Worm (Caenorhabditis elegans) whole organism, L2 larva: ENCODE results near the gene W04G3.7.

Experiments used
- C34F6.9 ChIP-seq: fragments of 150-350 bp; optimal IDR thresholded peaks from 2 replicates; lab custom pipeline; 2014; ENCODE audit warnings: missing biosample characterization, missing genetic modification characterization
- F13H6.1 ChIP-seq: sonication (generic microtip); optimal IDR thresholded peaks from 2 replicates; lab custom pipeline; 2016; ENCODE audit warnings: missing genetic modification characterization, missing compliant biosample characterization
- R02D3.7 ChIP-seq: fragments of 150-350 bp; optimal IDR thresholded peaks from 2 replicates; lab custom pipeline; 2014; ENCODE audit warnings: missing biosample characterization, missing genetic modification characterization
- Y55F3AM.14 ChIP-seq: fragments of 200-800 bp; sonication (Bioruptor generic); optimal IDR thresholded peaks from 2 replicates; lab custom pipeline; 2018; ENCODE audit warnings: mild to moderate bottlenecking, missing genetic modification characterization, missing compliant biosample characterization
- alr-1 ChIP-seq: fragments of 150-350 bp; optimal IDR thresholded peaks from 2 replicates; lab custom pipeline; 2014; ENCODE audit warnings: missing biosample characterization, missing genetic modification characterization
- ama-1 ChIP-seq: fragments of 150-350 bp; optimal IDR thresholded peaks from 2 replicates; lab custom pipeline; 2018; ENCODE audit warnings: inconsistent platforms
- crh-2 ChIP-seq: sonication (generic microtip); optimal IDR thresholded peaks from 2 replicates; lab custom pipeline; 2017; ENCODE audit warnings: missing biosample characterization, missing genetic modification characterization
- egl-27 ChIP-seq: sonication (generic microtip); optimal IDR thresholded peaks from 3 replicates; lab custom pipeline; 2017; ENCODE audit warnings: missing biosample characterization, missing genetic modification reagents, missing genetic modification characterization
- elt-1 ChIP-seq: fragments of 150-350 bp; optimal IDR thresholded peaks from 2 replicates; lab custom pipeline; 2014; ENCODE audit warnings: missing biosample characterization, missing genetic modification characterization
- elt-3 ChIP-seq: sonication (generic microtip); optimal IDR thresholded peaks from 2 replicates; lab custom pipeline; 2017; ENCODE audit warnings: missing biosample characterization, missing genetic modification characterization
- fos-1 ChIP-seq: fragments of 150-350 bp; optimal IDR thresholded peaks from 2 replicates; lab custom pipeline; 2014; ENCODE audit warnings: missing biosample characterization, missing genetic modification characterization
- gmeb-1 ChIP-seq: fragments of 150-350 bp; optimal IDR thresholded peaks from 2 replicates; lab custom pipeline; 2014; ENCODE audit warnings: missing biosample characterization, missing genetic modification characterization
- lin-11 ChIP-seq: fragments of 150-350 bp; sonication (generic microtip); optimal IDR thresholded peaks from 2 replicates; lab custom pipeline; 2014; ENCODE audit warnings: missing biosample characterization, missing genetic modification characterization, inconsistent platforms, mixed read lengths
- lin-13 ChIP-seq: fragments of 150-350 bp; optimal IDR thresholded peaks from 2 replicates; lab custom pipeline; 2014; ENCODE audit warnings: missing biosample characterization, missing genetic modification reagents, missing genetic modification characterization
- lin-39 ChIP-seq: fragments of 150-350 bp; optimal IDR thresholded peaks from 2 replicates; lab custom pipeline; 2014; ENCODE audit warnings: missing biosample characterization, missing genetic modification reagents, missing genetic modification characterization
- lsy-2 ChIP-seq, 2 experiments: fragments of 150-350 bp in 1 of 2; sonication (generic microtip) in 1 of 2; optimal IDR thresholded peaks; 2 replicates each; lab custom pipeline; 2014 to 2017; ENCODE audit warnings: missing biosample characterization in 2 of 2, missing genetic modification characterization in 2 of 2
- mab-5 ChIP-seq: fragments of 150-350 bp; optimal IDR thresholded peaks from 2 replicates; lab custom pipeline; 2014; ENCODE audit warnings: missing biosample characterization, missing genetic modification characterization
- nhr-10 ChIP-seq: sonication (generic microtip); optimal IDR thresholded peaks from 2 replicates; lab custom pipeline; 2017; ENCODE audit warnings: missing biosample characterization, missing genetic modification characterization
- nhr-11 ChIP-seq: fragments of 150-350 bp; optimal IDR thresholded peaks from 2 replicates; lab custom pipeline; 2014; ENCODE audit warnings: missing biosample characterization, missing genetic modification characterization
- nhr-129 ChIP-seq: fragments of 150-350 bp; optimal IDR thresholded peaks from 2 replicates; lab custom pipeline; 2014; ENCODE audit warnings: missing biosample characterization, missing genetic modification characterization
- nhr-21 ChIP-seq: fragments of 150-350 bp; optimal IDR thresholded peaks from 2 replicates; lab custom pipeline; 2014; ENCODE audit warnings: missing biosample characterization, missing genetic modification characterization
- nhr-23 ChIP-seq: fragments of 150-350 bp; optimal IDR thresholded peaks from 2 replicates; lab custom pipeline; 2014; ENCODE audit warnings: missing biosample characterization, missing genetic modification reagents, missing genetic modification characterization
- nhr-237 ChIP-seq: fragments of 150-350 bp; optimal IDR thresholded peaks from 2 replicates; lab custom pipeline; 2014; ENCODE audit warnings: missing biosample characterization, missing genetic modification characterization
- nhr-6 ChIP-seq: fragments of 150-350 bp; optimal IDR thresholded peaks from 2 replicates; lab custom pipeline; 2014; ENCODE audit warnings: missing biosample characterization, missing genetic modification characterization
- nhr-77 ChIP-seq: fragments of 150-350 bp; optimal IDR thresholded peaks from 2 replicates; lab custom pipeline; 2014; ENCODE audit warnings: missing biosample characterization, missing genetic modification characterization
- peb-1 ChIP-seq: fragments of 150-350 bp; optimal IDR thresholded peaks from 2 replicates; lab custom pipeline; 2014; ENCODE audit warnings: missing biosample characterization, missing genetic modification characterization
- sem-4 ChIP-seq: fragments of 150-350 bp; optimal IDR thresholded peaks from 2 replicates; lab custom pipeline; 2014; ENCODE audit warnings: missing biosample characterization, missing genetic modification reagents, missing genetic modification characterization
- skn-1 ChIP-seq: sonication (generic microtip); optimal IDR thresholded peaks from 2 replicates; lab custom pipeline; 2017; ENCODE audit warnings: missing biosample characterization, missing genetic modification characterization
- sma-3 ChIP-seq: sonication (generic microtip); optimal IDR thresholded peaks from 2 replicates; lab custom pipeline; 2016; ENCODE audit warnings: missing genetic modification reagents, missing genetic modification characterization, missing compliant biosample characterization
- sma-9 ChIP-seq, 2 experiments: fragments of 150-350 bp in 1 of 2; sonication (generic microtip) in 1 of 2; optimal IDR thresholded peaks; 2 replicates each; lab custom pipeline; 2014 to 2016; ENCODE audit warnings: missing genetic modification characterization in 2 of 2, mild to moderate bottlenecking in 1 of 2, missing biosample characterization in 1 of 2, missing compliant biosample characterization in 1 of 2, missing genetic modification reagents in 1 of 2, moderate library complexity in 1 of 2
- unc-39 ChIP-seq: fragments of 150-350 bp; optimal IDR thresholded peaks from 2 replicates; lab custom pipeline; 2014; ENCODE audit warnings: missing biosample characterization, missing genetic modification characterization
- unc-55 ChIP-seq: fragments of 150-350 bp; sonication (generic microtip); optimal IDR thresholded peaks from 3 replicates; lab custom pipeline; 2014; ENCODE audit warnings: missing biosample characterization, missing genetic modification reagents, missing genetic modification characterization
- unc-62 ChIP-seq: fragments of 150-350 bp; optimal IDR thresholded peaks from 2 replicates; lab custom pipeline; 2014; ENCODE audit warnings: missing biosample characterization, missing genetic modification reagents, missing genetic modification characterization
- ztf-1 ChIP-seq: fragments of 200-800 bp; sonication (Bioruptor generic); conservative IDR thresholded peaks from 2 replicates; pipeline ENCODE4 v1.3.6; 2022; ENCODE audit warnings: missing genetic modification characterization, missing compliant biosample characterization
- ztf-4 ChIP-seq: fragments of 150-350 bp; optimal IDR thresholded peaks from 2 replicates; lab custom pipeline; 2014; ENCODE audit warnings: missing biosample characterization, missing genetic modification characterization

The W04G3.7 gene

ce11 chrX:11035563-11035962, 49.5 kb downstream of the W04G3.7 start:
- no peak for TF ChIP-seq ztf-1 (GFP tag; lab: Robert Waterston, UW)
- no peak for TF ChIP-seq nhr-11 (tag; lab: Kevin White, UChicago)
- TF ChIP-seq unc-62 (GFP tag; lab: Kevin White, UChicago) = no peak
- no peak for TF ChIP-seq nhr-23 (tag; lab: Kevin White, UChicago)
- TF ChIP-seq lin-39 (tag; lab: Kevin White, UChicago) = no peak
- no peak for TF ChIP-seq nhr-237 (tag; lab: Kevin White, UChicago)
- TF ChIP-seq unc-39 (tag; lab: Kevin White, UChicago) = no peak
- no peak for TF ChIP-seq gmeb-1 (tag; lab: Kevin White, UChicago)
- TF ChIP-seq sma-9 (GFP tag; optimal IDR thresholded peaks at IDR 0.05; lab: Kevin White, UChicago) = peak; percentile 50
- no peak for TF ChIP-seq sma-9 (tag; optimal IDR thresholded peaks at IDR 0.05; lab: Kevin White, UChicago)
- TF ChIP-seq lsy-2 (tag; optimal IDR thresholded peaks at IDR 0.05; lab: Kevin White, UChicago) = peak in 1 of 2 experiments; percentile 9
- TF ChIP-seq ztf-4 (tag; lab: Kevin White, UChicago) = no peak
- peak; percentile 25 for TF ChIP-seq C34F6.9 (tag; lab: Kevin White, UChicago)
- peak; percentile 5 for TF ChIP-seq nhr-6 (tag; lab: Kevin White, UChicago)
- no peak for TF ChIP-seq nhr-10 (tag; lab: Kevin White, UChicago)
- no peak for TF ChIP-seq sma-3 (GFP tag; lab: Kevin White, UChicago)
- TF ChIP-seq R02D3.7 (tag; lab: Kevin White, UChicago) = no peak
- peak; percentile 28 for TF ChIP-seq mab-5 (tag; lab: Kevin White, UChicago)
- TF ChIP-seq sem-4 (tag; lab: Kevin White, UChicago) = no peak
- no peak for TF ChIP-seq elt-1 (tag; lab: Kevin White, UChicago)
- no peak for TF ChIP-seq ama-1 (lab: Kevin White, UChicago)
- TF ChIP-seq F13H6.1 (tag; lab: Kevin White, UChicago) = peak; percentile 74
- TF ChIP-seq nhr-129 (tag; lab: Kevin White, UChicago) = peak; percentile 16

- TF ChIP-seq nhr-129 (tag; lab: Kevin White, UChicago) (peak; percentile 63), C34F6.9 (tag; lab: Kevin White, UChicago) (peak; percentile 63), alr-1 (tag; lab: Kevin White, UChicago) (no peak), lsy-2 (tag; optimal IDR thresholded peaks at IDR 0.05; lab: Kevin White, UChicago) (peak in 1 of 2 experiments; percentile 42), crh-2 (tag; lab: Kevin White, UChicago) (peak; percentile 68), sma-3 (GFP tag; lab: Kevin White, UChicago) (no peak), lin-13 (GFP tag; lab: Kevin White, UChicago) (peak; percentile 0), mab-5 (tag; lab: Kevin White, UChicago) (peak; percentile 50), ztf-4 (tag; lab: Kevin White, UChicago) (no peak), gmeb-1 (tag; lab: Kevin White, UChicago) (no peak), unc-62 (GFP tag; lab: Kevin White, UChicago) (no peak), sma-9 (GFP tag; optimal IDR thresholded peaks at IDR 0.05; lab: Kevin White, UChicago) (peak; percentile 29), sma-9 (tag; optimal IDR thresholded peaks at IDR 0.05; lab: Kevin White, UChicago) (no peak), unc-55 (GFP tag; lab: Kevin White, UChicago) (peak; percentile 6), nhr-77 (no peak), Y55F3AM.14 (peak; percentile 24), egl-27 (tag; lab: Kevin White, UChicago) (peak; percentile 34), F13H6.1 (tag; lab: Kevin White, UChicago) (peak; percentile 60), fos-1 (tag; lab: Kevin White, UChicago) (no peak), sem-4 (tag; lab: Kevin White, UChicago) (peak; percentile 25)
Measured at ce11 chrX:11034430-11035117, 50.5 kb downstream of the W04G3.7 start.

- TF ChIP-seq R02D3.7 (tag; lab: Kevin White, UChicago) = no peak
- TF ChIP-seq skn-1 (tag; lab: Kevin White, UChicago) = no peak
- TF ChIP-seq elt-3 (tag; lab: Kevin White, UChicago) = no peak
- no peak for TF ChIP-seq unc-39 (tag; lab: Kevin White, UChicago)
- no peak for TF ChIP-seq sma-3 (GFP tag; lab: Kevin White, UChicago)
- TF ChIP-seq alr-1 (tag; lab: Kevin White, UChicago) = no peak
- no peak for TF ChIP-seq elt-1 (tag; lab: Kevin White, UChicago)
- TF ChIP-seq sma-9 (GFP tag; optimal IDR thresholded peaks at IDR 0.05; lab: Kevin White, UChicago) = no peak
- no peak for TF ChIP-seq sma-9 (tag; optimal IDR thresholded peaks at IDR 0.05; lab: Kevin White, UChicago)
- no peak for TF ChIP-seq fos-1 (tag; lab: Kevin White, UChicago)
- no peak for TF ChIP-seq lsy-2 (tag; optimal IDR thresholded peaks at IDR 0.05; lab: Kevin White, UChicago)
- TF ChIP-seq ama-1 (lab: Kevin White, UChicago) = no peak
- no peak for TF ChIP-seq nhr-21 (tag; lab: Kevin White, UChicago)
- no peak for TF ChIP-seq lin-39 (tag; lab: Kevin White, UChicago)
- TF ChIP-seq unc-62 (GFP tag; lab: Kevin White, UChicago) = no peak
- TF ChIP-seq gmeb-1 (tag; lab: Kevin White, UChicago) = no peak
- TF ChIP-seq peb-1 (tag; lab: Kevin White, UChicago) = no peak
- no peak for TF ChIP-seq lin-11 (tag; lab: Kevin White, UChicago)
- TF ChIP-seq F13H6.1 (tag; lab: Kevin White, UChicago) = no peak
Measured at ce11 chrX:11033952-11034287, 51.1 kb downstream of the W04G3.7 start.
